Worm (Caenorhabditis elegans) whole organism, mixed stage, embryonic: ENCODE results near the gene sftd-3.

Experiments
- M03D4.4 ChIP-seq: sonication (generic microtip); optimal IDR thresholded peaks from 2 replicates; lab custom pipeline; 2017; ENCODE audit warnings: mild to moderate bottlenecking, missing genetic modification characterization, missing compliant biosample characterization
- bed-3 ChIP-seq: fragments of 200-800 bp; sonication (Bioruptor generic); optimal IDR thresholded peaks from 3 replicates; lab custom pipeline; 2018; ENCODE audit warnings: mild to moderate bottlenecking, missing genetic modification characterization, moderate library complexity, missing compliant biosample characterization
- blmp-1 ChIP-seq: fragments of 150-350 bp; optimal IDR thresholded peaks from 2 replicates; lab custom pipeline; 2014; ENCODE audit warnings: missing biosample characterization, missing genetic modification characterization
- ceh-39 ChIP-seq: fragments of 150-350 bp; optimal IDR thresholded peaks from 2 replicates; lab custom pipeline; 2014; ENCODE audit warnings: missing biosample characterization, missing genetic modification characterization
- ceh-83 ChIP-seq: fragments of 200-800 bp; sonication (Bioruptor generic); optimal IDR thresholded peaks from 2 replicates; lab custom pipeline; 2018; ENCODE audit warnings: mild to moderate bottlenecking, missing genetic modification characterization, missing compliant biosample characterization
- ces-1 ChIP-seq: fragments of 150-350 bp; optimal IDR thresholded peaks from 2 replicates; lab custom pipeline; 2014; ENCODE audit warnings: missing biosample characterization, missing genetic modification reagents, missing genetic modification characterization
- cnd-1 ChIP-seq: fragments of 200-800 bp; sonication (Bioruptor generic); optimal IDR thresholded peaks from 2 replicates; lab custom pipeline; 2018; ENCODE audit warnings: mild to moderate bottlenecking, missing genetic modification characterization, missing compliant biosample characterization
- drap-1 ChIP-seq: fragments of 200-800 bp; sonication (Bioruptor generic); optimal IDR thresholded peaks from 3 replicates; lab custom pipeline; 2018; ENCODE audit warnings: mild to moderate bottlenecking, missing genetic modification characterization, missing compliant biosample characterization
- elt-1 ChIP-seq: sonication (generic microtip); optimal IDR thresholded peaks from 2 replicates; lab custom pipeline; 2017; ENCODE audit warnings: missing genetic modification characterization, mild to moderate bottlenecking, missing compliant biosample characterization, antibody characterized with exemption, moderate library complexity, borderline replicate concordance; ENCODE audit not compliant: insufficient read depth
- elt-3 ChIP-seq: fragments of 150-350 bp; optimal IDR thresholded peaks from 2 replicates; lab custom pipeline; 2014; ENCODE audit warnings: missing biosample characterization, missing genetic modification characterization
- flh-1 ChIP-seq: fragments of 200-800 bp; sonication (Bioruptor generic); optimal IDR thresholded peaks from 2 replicates; lab custom pipeline; 2018; ENCODE audit warnings: mild to moderate bottlenecking, missing genetic modification characterization, moderate library complexity, missing compliant biosample characterization
- ham-2 ChIP-seq: fragments of 200-800 bp; sonication (Bioruptor generic); optimal IDR thresholded peaks from 2 replicates; lab custom pipeline; 2018; ENCODE audit warnings: mild to moderate bottlenecking, missing genetic modification characterization, missing compliant biosample characterization
- lin-13 ChIP-seq: fragments of 150-350 bp; optimal IDR thresholded peaks from 2 replicates; lab custom pipeline; 2014; ENCODE audit warnings: missing biosample characterization, missing genetic modification characterization
- lin-32 ChIP-seq: fragments of 200-800 bp; sonication (Bioruptor generic); optimal IDR thresholded peaks from 2 replicates; lab custom pipeline; 2018; ENCODE audit warnings: mild to moderate bottlenecking, missing genetic modification characterization, missing compliant biosample characterization
- lsy-2 ChIP-seq: fragments of 150-350 bp; optimal IDR thresholded peaks from 2 replicates; lab custom pipeline; 2014; ENCODE audit warnings: missing biosample characterization, missing genetic modification characterization
- mab-5 ChIP-seq: fragments of 150-350 bp; optimal IDR thresholded peaks from 2 replicates; lab custom pipeline; 2014; ENCODE audit warnings: missing biosample characterization, missing genetic modification characterization
- mep-1 ChIP-seq: fragments of 150-350 bp; optimal IDR thresholded peaks from 2 replicates; lab custom pipeline; 2017; ENCODE audit warnings: missing biosample characterization, missing genetic modification reagents, missing genetic modification characterization, inconsistent platforms
- mls-2 ChIP-seq: sonication (generic microtip); optimal IDR thresholded peaks from 2 replicates; lab custom pipeline; 2016; ENCODE audit warnings: mild to moderate bottlenecking, missing genetic modification characterization, moderate library complexity, missing compliant biosample characterization
- nhr-12 ChIP-seq: fragments of 150-350 bp; optimal IDR thresholded peaks from 2 replicates; lab custom pipeline; 2014; ENCODE audit warnings: missing biosample characterization, missing genetic modification characterization
- nhr-2 ChIP-seq: fragments of 150-350 bp; optimal IDR thresholded peaks from 2 replicates; lab custom pipeline; 2014; ENCODE audit warnings: missing biosample characterization, missing genetic modification characterization
- nhr-237 ChIP-seq: fragments of 150-350 bp; optimal IDR thresholded peaks from 2 replicates; lab custom pipeline; 2014; ENCODE audit warnings: missing biosample characterization, missing genetic modification characterization
- nhr-28 ChIP-seq: fragments of 150-350 bp; optimal IDR thresholded peaks from 2 replicates; lab custom pipeline; 2014; ENCODE audit warnings: missing biosample characterization, missing genetic modification characterization
- nhr-76 ChIP-seq: sonication (generic microtip); optimal IDR thresholded peaks from 2 replicates; lab custom pipeline; 2017; ENCODE audit warnings: missing biosample characterization, missing genetic modification characterization
- tbx-8 ChIP-seq: fragments of 200-800 bp; sonication (Bioruptor generic); optimal IDR thresholded peaks from 2 replicates; lab custom pipeline; 2018; ENCODE audit warnings: mild to moderate bottlenecking, missing genetic modification characterization, moderate library complexity, missing compliant biosample characterization
- unc-120 ChIP-seq: sonication (generic microtip); optimal IDR thresholded peaks from 2 replicates; lab custom pipeline; 2017; ENCODE audit warnings: missing genetic modification characterization, missing compliant biosample characterization; ENCODE audit not compliant: poor library complexity, severe bottlenecking
- unc-39 ChIP-seq: fragments of 150-350 bp; optimal IDR thresholded peaks from 2 replicates; lab custom pipeline; 2014; ENCODE audit warnings: missing biosample characterization, missing genetic modification characterization
- zip-8 ChIP-seq: fragments of 150-350 bp; optimal IDR thresholded peaks from 2 replicates; lab custom pipeline; 2014; ENCODE audit warnings: missing biosample characterization, missing genetic modification characterization
- ztf-11 ChIP-seq: fragments of 150-350 bp; optimal IDR thresholded peaks from 2 replicates; lab custom pipeline; 2014; ENCODE audit warnings: missing biosample characterization, missing genetic modification characterization

Gene sftd-3

ce11 chrII:8992780-8993179, 28.8 kb upstream of the sftd-3 start, which contains the start of gene ooc-5:
Gene ooc-5, plus strand, starts transcription at chrII:8993160.
- no peak for TF ChIP-seq ceh-39 (tag; lab: Kevin White, UChicago)
- TF ChIP-seq ces-1 (GFP tag; lab: Kevin White, UChicago), result peak; percentile 19
- TF ChIP-seq ceh-83 (GFP tag; lab: Kevin White, UChicago), result no peak
- TF ChIP-seq lsy-2, result peak; percentile 93
- no peak for TF ChIP-seq ham-2 (GFP tag; lab: Kevin White, UChicago)

- TF ChIP-seq mab-5 (tag; lab: Kevin White, UChicago) (no peak), ceh-39 (tag; lab: Kevin White, UChicago) (no peak), bed-3 (GFP tag; lab: Kevin White, UChicago) (no peak), mep-1 (tag; lab: Kevin White, UChicago) (no peak), tbx-8 (GFP tag; lab: Kevin White, UChicago) (no peak), blmp-1 (no peak), elt-3 (no peak), zip-8 (no peak), lsy-2 (no peak), ceh-83 (GFP tag; lab: Kevin White, UChicago) (no peak)
These were observed 27.7 kb upstream of the sftd-3 start for ce11 chrII:8991602-8992001.

- no peak for TF ChIP-seq zip-8
- TF ChIP-seq elt-1 (tag; lab: Kevin White, UChicago), result no peak
- no peak for TF ChIP-seq mls-2 (tag; lab: Kevin White, UChicago)
- no peak for TF ChIP-seq nhr-12 (tag; lab: Kevin White, UChicago)
- TF ChIP-seq nhr-28 (tag; lab: Kevin White, UChicago), result no peak
- no peak for TF ChIP-seq ztf-11 (tag; lab: Kevin White, UChicago)
- no peak for TF ChIP-seq M03D4.4 (tag; lab: Kevin White, UChicago)
These were observed 26.3 kb upstream of the sftd-3 start for ce11 chrII:8990267-8990666.

ce11 chrII:8989444-8989843, 25.5 kb upstream of the sftd-3 start, which contains the start of gene C18E9.9:
Gene C18E9.9, minus strand, starts transcription at chrII:8989544.
- no peak for TF ChIP-seq zip-8
- TF ChIP-seq cnd-1 (tag; lab: Kevin White, UChicago), result no peak
- no peak for TF ChIP-seq tbx-8 (GFP tag; lab: Kevin White, UChicago)
- TF ChIP-seq drap-1 (GFP tag; lab: Kevin White, UChicago), result no peak
- TF ChIP-seq elt-3, result no peak
- TF ChIP-seq ham-2 (GFP tag; lab: Kevin White, UChicago), result no peak
- TF ChIP-seq unc-120 (tag; lab: Kevin White, UChicago), result no peak
- TF ChIP-seq unc-39 (tag; lab: Kevin White, UChicago), result no peak
- TF ChIP-seq nhr-2 (tag; lab: Kevin White, UChicago), result no peak
- TF ChIP-seq ceh-83 (GFP tag; lab: Kevin White, UChicago), result no peak
- TF ChIP-seq nhr-237 (tag; lab: Kevin White, UChicago), result no peak
- no peak for TF ChIP-seq ceh-39 (tag; lab: Kevin White, UChicago)
- TF ChIP-seq nhr-28 (tag; lab: Kevin White, UChicago), result no peak

ce11 chrII:8987962-8988361, 24.0 kb upstream of the sftd-3 start, which contains the start of gene C18E9.8:
Gene C18E9.8, minus strand, starts transcription at chrII:8988062.
- TF ChIP-seq nhr-28 (tag; lab: Kevin White, UChicago) (no peak), bed-3 (GFP tag; lab: Kevin White, UChicago) (no peak), ztf-11 (tag; lab: Kevin White, UChicago) (no peak), nhr-237 (tag; lab: Kevin White, UChicago) (no peak), mab-5 (tag; lab: Kevin White, UChicago) (no peak), zip-8 (no peak), lsy-2 (no peak)
- TF ChIP-seq, all 35 proteins: peak for 0

ce11 chrII:8982683-8983082, 18.7 kb upstream of the sftd-3 start, which contains the start of gene C18E9.7:
Gene C18E9.7, minus strand, starts transcription at chrII:8982783.
- TF ChIP-seq lin-32 (GFP tag; lab: Kevin White, UChicago) (no peak), lin-13 (no peak), nhr-76 (tag; lab: Kevin White, UChicago) (no peak), flh-1 (GFP tag; lab: Kevin White, UChicago) (no peak), cnd-1 (tag; lab: Kevin White, UChicago) (no peak), M03D4.4 (tag; lab: Kevin White, UChicago) (no peak), nhr-28 (tag; lab: Kevin White, UChicago) (no peak)
